Worm (Caenorhabditis elegans) whole organism, young adult: ENCODE measurements around the gene mam-6.

Experiments
- F49E8.2 ChIP-seq: sonication (generic microtip); optimal IDR thresholded peaks from 3 replicates; lab custom pipeline; 2017; ENCODE audit warnings: missing genetic modification characterization, mild to moderate bottlenecking, missing compliant biosample characterization, antibody characterized with exemption, moderate library complexity; ENCODE audit not compliant: insufficient read depth
- akir-1 ChIP-seq: fragments of 200-800 bp; sonication (Bioruptor generic); optimal IDR thresholded peaks from 2 replicates; lab custom pipeline; 2018; ENCODE audit warnings: mild to moderate bottlenecking, missing genetic modification characterization, moderate library complexity, missing compliant biosample characterization
- egl-18 ChIP-seq: fragments of 200-800 bp; sonication (Bioruptor generic); IDR thresholded peaks from 2 replicates; pipeline ENCODE4 v1.3.6; 2022; ENCODE audit warnings: missing genetic modification reagents, missing genetic modification characterization, missing compliant biosample characterization
- ets-4 ChIP-seq: fragments of 200-800 bp; sonication (Bioruptor generic); optimal IDR thresholded peaks from 2 replicates; lab custom pipeline; 2018; ENCODE audit warnings: mild to moderate bottlenecking, missing genetic modification characterization, missing compliant biosample characterization
- madf-3 ChIP-seq: fragments of 200-800 bp; sonication (Bioruptor generic); IDR thresholded peaks from 2 replicates; pipeline ENCODE4 v1.3.6; 2022; ENCODE audit warnings: missing genetic modification reagents, missing genetic modification characterization, missing compliant biosample characterization
- nhr-90 ChIP-seq: sonication (generic microtip); optimal IDR thresholded peaks from 2 replicates; lab custom pipeline; 2016; ENCODE audit warnings: missing genotype, mild to moderate bottlenecking, missing genetic modification characterization, missing compliant biosample characterization
- snpc-4 ChIP-seq, 5 experiments: fragments of 150-350 bp in 1 of 5; sonication (generic microtip) in 4 of 5; optimal IDR thresholded peaks; 2 replicates each; lab custom pipeline; 2014 to 2018; ENCODE audit warnings: missing genetic modification characterization in 5 of 5, missing biosample characterization in 3 of 5, antibody characterized with exemption in 2 of 5, mild to moderate bottlenecking in 2 of 5, missing compliant biosample characterization in 2 of 5, missing genotype in 2 of 5, moderate library complexity in 2 of 5, missing genetic modification reagents in 1 of 5
- somi-1 ChIP-seq: fragments of 200-800 bp; sonication (Bioruptor generic); optimal IDR thresholded peaks from 2 replicates; lab custom pipeline; 2018; ENCODE audit warnings: mild to moderate bottlenecking, missing genetic modification characterization, missing compliant biosample characterization

DNA sequence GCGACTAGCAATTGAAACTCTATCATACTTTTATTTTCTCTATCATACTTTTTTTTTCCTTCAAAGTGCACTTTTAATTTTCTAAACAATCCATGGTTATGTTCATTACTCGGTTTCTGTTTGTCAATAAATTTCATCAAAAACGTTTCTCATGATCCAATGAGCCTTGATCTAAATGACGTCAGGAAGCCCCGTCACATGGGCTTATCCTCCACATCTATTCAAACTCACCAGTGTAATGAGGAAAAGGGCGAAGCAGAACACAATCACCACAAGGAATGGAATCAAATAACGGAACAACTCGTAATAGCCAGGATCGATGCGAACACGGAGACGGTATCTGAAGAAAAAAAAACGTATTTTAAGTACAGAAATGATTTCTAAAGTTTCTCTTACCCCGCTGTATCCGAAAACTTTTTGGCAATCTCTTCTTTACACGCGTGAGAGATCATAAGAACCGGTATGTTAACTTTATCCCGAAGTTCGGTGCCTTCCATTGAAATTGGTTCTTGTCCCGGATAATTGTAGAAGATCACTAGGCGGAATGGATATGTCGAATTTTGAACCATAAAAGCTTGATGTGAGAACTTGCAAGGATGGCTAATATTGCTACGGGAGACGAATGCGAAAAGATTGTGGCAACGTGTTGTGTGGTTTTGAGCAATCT lies 30.0 kb downstream of the mam-6 start:
- TF ChIP-seq nhr-90 (tag; lab: Kevin White, UChicago) (no peak), ets-4 (GFP tag; lab: Kevin White, UChicago) (no peak), F49E8.2 (tag; lab: Kevin White, UChicago) (no peak), egl-18 (no peak), madf-3 (GFP tag; lab: Robert Waterston, UW) (no peak), somi-1 (GFP tag; lab: Kevin White, UChicago) (no peak), snpc-4 (GFP tag; optimal IDR thresholded peaks at IDR 0.05; lab: Kevin White, UChicago) (no peak), snpc-4 (tag; optimal IDR thresholded peaks at IDR 0.05; lab: Kevin White, UChicago) (no peak), akir-1 (GFP tag; lab: Kevin White, UChicago) (no peak)
